Fruit fly (Drosophila melanogaster): ENCODE data around the gene CG10300.

CG10300 gene

DNA sequence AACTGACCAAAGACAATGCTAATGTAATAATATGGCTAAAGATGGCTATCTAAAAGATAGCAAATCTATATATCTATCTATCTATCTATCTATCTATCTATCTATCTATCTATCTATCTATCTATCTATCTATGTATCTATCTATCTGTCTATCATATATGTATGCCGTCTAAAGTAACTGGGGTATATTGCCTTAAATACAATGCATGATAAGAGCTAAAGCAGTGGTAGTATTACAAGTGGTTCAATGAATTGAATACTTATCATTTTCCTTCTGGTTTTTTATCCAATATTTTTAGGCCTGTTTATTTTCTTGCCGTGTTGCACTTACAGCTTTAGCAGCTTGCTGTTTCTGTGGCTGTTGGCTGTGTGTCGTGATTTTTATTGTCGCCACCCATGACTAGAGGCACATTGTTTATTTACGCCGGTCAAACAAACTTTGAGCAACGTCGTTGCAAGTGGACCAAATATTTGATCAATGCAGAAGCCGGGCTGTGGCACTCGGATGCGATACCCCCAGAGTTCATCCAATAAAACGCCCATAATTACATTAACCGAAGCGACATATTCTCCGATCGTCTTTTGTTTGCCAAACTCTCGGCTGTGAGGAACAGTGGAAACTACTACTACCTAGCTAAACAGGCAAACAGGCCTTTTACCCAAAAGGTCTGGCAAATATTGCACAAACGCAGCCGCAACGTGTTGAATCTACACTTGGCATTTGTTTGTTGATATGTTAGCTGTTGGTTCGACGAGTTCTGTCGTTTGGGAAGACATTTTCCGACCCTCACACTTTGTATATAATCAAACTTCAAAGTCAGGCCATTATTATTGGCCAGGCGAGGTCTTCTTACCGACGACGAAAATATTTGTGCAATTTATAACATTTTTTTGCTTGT is 26.6 kb downstream of the CG10300 start:
- TF ChIP-seq Abd-B (GFP tag; optimal IDR thresholded peaks at IDR 0.05) (no peak), ey (GFP tag; optimal IDR thresholded peaks at IDR 0.05) (no peak), sv (GFP tag; optimal IDR thresholded peaks at IDR 0.05) (no peak), foxo (GFP tag; optimal IDR thresholded peaks at IDR 0.05) (no peak), GATAd (GFP tag; optimal IDR thresholded peaks at IDR 0.05) (no peak), psq (GFP tag; optimal IDR thresholded peaks at IDR 0.05) (no peak), pan (optimal IDR thresholded peaks at IDR 0.05) (no peak), Rel (GFP tag; optimal IDR thresholded peaks at IDR 0.05) (no peak), Rel (tag; optimal IDR thresholded peaks at IDR 0.05) (no peak), lola (GFP tag; optimal IDR thresholded peaks at IDR 0.05) (no peak), Hr78 (GFP tag; optimal IDR thresholded peaks at IDR 0.05) (no peak), Jra (GFP tag; optimal IDR thresholded peaks at IDR 0.05) (no peak), br (GFP tag; optimal IDR thresholded peaks at IDR 0.05) (no peak), woc (GFP tag; optimal IDR thresholded peaks at IDR 0.05) (no peak), Mio (GFP tag; optimal IDR thresholded peaks at IDR 0.05) (no peak), fru (GFP tag; optimal IDR thresholded peaks at IDR 0.05) (no peak), usp (GFP tag; optimal IDR thresholded peaks at IDR 0.05) (no peak), Sp1 (GFP tag; optimal IDR thresholded peaks at IDR 0.05) (no peak), Dfd (GFP tag; optimal IDR thresholded peaks at IDR 0.05) (no peak), CrebA (GFP tag; optimal IDR thresholded peaks at IDR 0.05; ENCODE audit: borderline replicate concordance) (no peak), rgr (GFP tag; optimal IDR thresholded peaks at IDR 0.05) (no peak)

DNA sequence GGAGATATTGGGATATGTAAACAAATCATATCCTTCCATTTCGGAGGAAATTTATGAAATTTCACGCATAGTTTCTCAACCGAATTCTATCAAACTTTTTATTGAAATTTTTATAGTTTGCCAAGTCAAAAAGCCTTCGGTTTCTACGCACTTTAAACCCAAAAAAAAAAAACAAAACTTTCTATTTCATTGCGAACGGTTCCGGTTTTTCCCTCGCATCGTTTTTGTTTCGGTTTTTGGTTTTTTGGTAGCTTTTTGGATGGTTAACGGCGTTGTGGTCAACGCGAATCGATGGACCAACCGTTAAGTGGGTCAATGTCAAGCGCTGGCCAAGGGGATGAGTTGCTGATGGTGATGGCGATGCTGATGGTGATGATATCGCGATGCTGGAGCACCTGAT is 29.6 kb downstream of the CG10300 start:
- TF ChIP-seq N (GFP tag; optimal IDR thresholded peaks at IDR 0.05) (no peak), h (GFP tag; optimal IDR thresholded peaks at IDR 0.05) (no peak), GATAd (GFP tag; optimal IDR thresholded peaks at IDR 0.05) (no peak)

dm6 chr3R:23747446-23747845 is 36.1 kb downstream of the CG10300 start:
- TF ChIP-seq foxo (GFP tag; optimal IDR thresholded peaks at IDR 0.05), result no peak
- no peak for TF ChIP-seq Dif (GFP tag; optimal IDR thresholded peaks at IDR 0.05; ENCODE audit: partially characterized antibody)
- no peak for TF ChIP-seq Sp1 (GFP tag; optimal IDR thresholded peaks at IDR 0.05)
- TF ChIP-seq Hr78 (GFP tag; optimal IDR thresholded peaks at IDR 0.05), result no peak
- TF ChIP-seq Vsx2 (GFP tag; optimal IDR thresholded peaks at IDR 0.05; ENCODE audit: partially characterized antibody), result no peak
- TF ChIP-seq h (GFP tag; optimal IDR thresholded peaks at IDR 0.05), result no peak

DNA sequence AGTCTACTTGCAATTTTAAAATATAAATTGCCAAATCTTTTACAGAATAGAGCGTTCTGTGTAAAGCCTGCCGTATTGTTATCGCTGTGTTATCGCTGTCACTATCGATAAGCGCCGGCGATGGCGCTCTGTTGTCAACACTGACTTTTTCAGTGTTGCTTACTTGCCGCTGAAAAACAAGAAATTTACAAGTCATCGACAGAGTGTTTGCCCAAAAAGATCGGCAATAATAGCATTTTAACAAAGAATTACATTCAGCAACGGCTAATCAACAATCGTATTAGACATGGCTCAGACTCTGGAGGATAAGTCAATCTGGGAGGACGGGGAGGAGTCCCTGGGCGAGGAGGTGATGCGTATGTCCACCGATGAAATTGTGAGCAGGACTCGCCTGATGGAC is 41.4 kb downstream of the CG10300 start, which contains the start of the genes RanBP3 and Rpt5:
TSS of gene RanBP3 (minus strand) at position 107 of the 400 bp plus-strand sequence.
TSS of gene Rpt5 (plus strand) at position 149 of the 400 bp plus-strand sequence.
- TF ChIP-seq CG32264 (GFP tag; optimal IDR thresholded peaks at IDR 0.05) (peak; percentile 47), dsf (GFP tag; optimal IDR thresholded peaks at IDR 0.05; ENCODE audit: borderline replicate concordance) (no peak), usp (GFP tag; optimal IDR thresholded peaks at IDR 0.05) (no peak), Dfd (GFP tag; optimal IDR thresholded peaks at IDR 0.05) (no peak), Myc (optimal IDR thresholded peaks at IDR 0.05) (peak; percentile 32), jim (GFP tag; optimal IDR thresholded peaks at IDR 0.05) (no peak), pan (optimal IDR thresholded peaks at IDR 0.05) (no peak), lola (GFP tag; optimal IDR thresholded peaks at IDR 0.05) (no peak), Hr83 (GFP tag; optimal IDR thresholded peaks at IDR 0.05; ENCODE audit: poor library complexity, severe bottlenecking) (peak; percentile 94), Dif (GFP tag; optimal IDR thresholded peaks at IDR 0.05; ENCODE audit: partially characterized antibody) (peak; percentile 16), tai (GFP tag; optimal IDR thresholded peaks at IDR 0.05) (no peak), h (GFP tag; optimal IDR thresholded peaks at IDR 0.05) (peak; percentile 85), br (GFP tag; optimal IDR thresholded peaks at IDR 0.05) (peak; percentile 83), ey (GFP tag; optimal IDR thresholded peaks at IDR 0.05) (peak; percentile 46), fru (GFP tag; optimal IDR thresholded peaks at IDR 0.05) (peak; percentile 71), Vsx2 (GFP tag; optimal IDR thresholded peaks at IDR 0.05; ENCODE audit: partially characterized antibody) (no peak), OdsH (GFP tag; optimal IDR thresholded peaks at IDR 0.05) (peak; percentile 73), dmrt93B (GFP tag; optimal IDR thresholded peaks at IDR 0.05) (no peak), Sp1 (GFP tag; optimal IDR thresholded peaks at IDR 0.05) (peak; percentile 67), Abd-B (GFP tag; optimal IDR thresholded peaks at IDR 0.05) (no peak), GATAd (GFP tag; optimal IDR thresholded peaks at IDR 0.05) (no peak), dl (GFP tag; optimal IDR thresholded peaks at IDR 0.05; ENCODE audit: insufficient read depth in 1 of 2, partially characterized antibody in 2 of 2) (no peak), sage (GFP tag; optimal IDR thresholded peaks at IDR 0.05) (no peak), Rel (GFP tag; optimal IDR thresholded peaks at IDR 0.05) (no peak), Rel (tag; optimal IDR thresholded peaks at IDR 0.05) (peak; percentile 70), foxo (GFP tag; optimal IDR thresholded peaks at IDR 0.05) (peak in 1 of 2 experiments; percentile 85), Mio (GFP tag; optimal IDR thresholded peaks at IDR 0.05) (peak; percentile 44), Hr78 (GFP tag; optimal IDR thresholded peaks at IDR 0.05) (no peak), HLH106 (tag; optimal IDR thresholded peaks at IDR 0.05) (peak; percentile 51), psq (GFP tag; optimal IDR thresholded peaks at IDR 0.05) (peak; percentile 55), N (GFP tag; optimal IDR thresholded peaks at IDR 0.05) (no peak), rgr (GFP tag; optimal IDR thresholded peaks at IDR 0.05) (peak; percentile 86), CG9705 (GFP tag; optimal IDR thresholded peaks at IDR 0.05) (peak; percentile 53)
